Fruit fly (Drosophila melanogaster): ENCODE data around the gene CG15456.

DNA sequence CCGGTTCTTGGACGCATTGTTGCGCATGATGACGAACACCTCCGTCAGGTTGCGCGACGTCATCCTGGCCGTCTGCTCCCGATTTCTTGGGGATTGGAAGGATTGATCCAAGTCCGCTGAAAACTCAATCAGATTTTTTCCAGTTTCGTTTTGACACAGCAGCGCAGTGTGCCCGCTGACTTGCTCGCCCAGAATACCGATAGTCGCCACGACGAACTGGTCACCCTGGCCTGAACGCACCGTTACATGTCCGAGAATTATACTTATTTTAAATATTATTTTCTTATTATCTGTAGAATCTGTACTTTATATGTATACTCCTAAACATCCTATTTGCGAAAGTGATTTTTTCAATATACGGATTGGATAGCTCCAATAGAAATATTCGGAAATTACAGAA is 33.3 kb downstream of the CG15456 start, which contains the start of gene Syx16:
- TF ChIP-seq exex (tag; optimal IDR thresholded peaks at IDR 0.05) = no peak
- 0 out of 3 replicates have a peak, but pooled peaks have one; percentile 10 for TF ChIP-seq Opbp (GFP tag; IDR thresholded peaks at IDR 0.05; ENCODE audit: partially characterized antibody)
- no peak for TF ChIP-seq vnd (GFP tag; IDR thresholded peaks at IDR 0.05; ENCODE audit: partially characterized antibody)
- TF ChIP-seq CG11504 (tag; optimal IDR thresholded peaks at IDR 0.05) = no peak
- TF ChIP-seq lov (optimal IDR thresholded peaks at IDR 0.05) = no peak
- TF ChIP-seq lov (GFP tag; IDR thresholded peaks at IDR 0.05) = no peak
- TF ChIP-seq H15 (GFP tag; IDR thresholded peaks at IDR 0.05) = no peak
- TF ChIP-seq ems (GFP tag; optimal IDR thresholded peaks at IDR 0.05) = no peak

Data from whole organism, embryonic.